Fruit fly (Drosophila melanogaster): Measurements from ENCODE around the gene CG17271.

Gene CG17271

DNA sequence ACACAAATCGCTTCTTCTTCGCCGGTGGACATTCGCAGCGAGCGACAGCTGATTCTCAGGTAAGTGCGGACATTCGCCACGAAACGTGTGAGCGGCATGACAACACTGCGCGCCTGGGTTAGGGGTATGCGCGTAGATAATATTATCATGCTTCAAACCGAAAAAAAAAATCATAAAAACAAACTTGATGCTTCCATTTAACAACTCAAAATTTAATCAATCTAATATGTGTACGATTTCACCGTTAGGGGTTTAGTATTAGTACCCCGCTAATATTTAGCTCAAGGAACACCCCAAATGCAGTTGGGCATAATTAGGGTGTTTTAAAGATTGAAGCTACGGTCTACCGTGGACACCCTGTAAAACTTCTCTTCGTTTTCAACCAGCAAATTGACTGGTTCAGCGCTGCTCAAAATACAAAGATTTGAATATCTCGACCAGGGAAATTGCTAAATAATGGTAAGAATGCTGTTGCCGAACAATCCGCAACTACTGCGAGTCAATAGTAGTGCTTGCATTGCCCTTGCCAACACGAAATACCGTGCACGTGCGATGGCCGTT, at the start of gene CG17271, which contains the start of gene RpS20 (continued):
- TF ChIP-seq CG9609 (GFP tag; optimal IDR thresholded peaks at IDR 0.05): peak; percentile 94
- TF ChIP-seq pnt (GFP tag; optimal IDR thresholded peaks at IDR 0.05): peak; percentile 94
- peak; percentile 86 for TF ChIP-seq CG3163 (GFP tag; optimal IDR thresholded peaks at IDR 0.05)
- TF ChIP-seq gro (GFP tag; optimal IDR thresholded peaks at IDR 0.05): peak; percentile 93
- peak; percentile 94 for TF ChIP-seq CG13775 (GFP tag; optimal IDR thresholded peaks at IDR 0.05)
- TF ChIP-seq CG6683 (GFP tag; optimal IDR thresholded peaks at IDR 0.05): peak; percentile 76
- TF ChIP-seq Blimp-1 (GFP tag; optimal IDR thresholded peaks at IDR 0.05): peak; percentile 83
- peak; percentile 88 for TF ChIP-seq gcm2 (GFP tag; optimal IDR thresholded peaks at IDR 0.05)
- peak; percentile 78; the same call in 1 of the 2 replicates for TF ChIP-seq toy (GFP tag; IDR thresholded peaks at IDR 0.05)
- TF ChIP-seq ro (GFP tag; IDR thresholded peaks at IDR 0.05): peak; percentile 72
- peak; percentile 83 for TF ChIP-seq nerfin-1 (tag; optimal IDR thresholded peaks at IDR 0.05)
- TF ChIP-seq danr (GFP tag; IDR thresholded peaks at IDR 0.05): peak; percentile 61
- no peak for TF ChIP-seq Hr78 (GFP tag; optimal IDR thresholded peaks at IDR 0.05)
- TF ChIP-seq vvl (GFP tag; IDR thresholded peaks at IDR 0.05): peak; percentile 95
- peak; percentile 87 for TF ChIP-seq CG32772 (GFP tag; IDR thresholded peaks at IDR 0.05)
- TF ChIP-seq HLH3B (GFP tag; IDR thresholded peaks at IDR 0.05): peak; percentile 83
- TF ChIP-seq Dbx (GFP tag; IDR thresholded peaks at IDR 0.05): peak; percentile 91
- TF ChIP-seq CG10462 (GFP tag; optimal IDR thresholded peaks at IDR 0.05): peak; percentile 86
- TF ChIP-seq ems (GFP tag; optimal IDR thresholded peaks at IDR 0.05): peak; percentile 94
- TF ChIP-seq wek (GFP tag; optimal IDR thresholded peaks at IDR 0.05): peak; percentile 100
- TF ChIP-seq CG12219 (GFP tag; optimal IDR thresholded peaks at IDR 0.05): peak; percentile 69
- peak in 1 of 3 experiments; percentile 56 for TF ChIP-seq Stat92E (GFP tag; optimal IDR thresholded peaks at IDR 0.05)
- TF ChIP-seq oc (tag; optimal IDR thresholded peaks at IDR 0.05): peak; percentile 75
- peak; percentile 52 for TF ChIP-seq CG31365 (tag; optimal IDR thresholded peaks at IDR 0.05)
- peak; percentile 95 for TF ChIP-seq Dad (GFP tag; optimal IDR thresholded peaks at IDR 0.05)
- TF ChIP-seq CG34376 (GFP tag; optimal IDR thresholded peaks at IDR 0.05): peak; percentile 90
- TF ChIP-seq Dek (tag; optimal IDR thresholded peaks at IDR 0.05): peak; percentile 84
- peak; percentile 80 for TF ChIP-seq wdn (GFP tag; IDR thresholded peaks at IDR 0.05)
- peak; percentile 87 for TF ChIP-seq CG8388 (GFP tag; optimal IDR thresholded peaks at IDR 0.05)
- peak; percentile 81 for TF ChIP-seq CG18011 (GFP tag; optimal IDR thresholded peaks at IDR 0.05)
- TF ChIP-seq nom (GFP tag; optimal IDR thresholded peaks at IDR 0.05): peak; percentile 75
- TF ChIP-seq eve (GFP tag; optimal IDR thresholded peaks at IDR 0.05): peak in 1 of 2 experiments; percentile 57
- TF ChIP-seq CG13624 (GFP tag; optimal IDR thresholded peaks at IDR 0.05): peak; percentile 97
- peak; percentile 43 for TF ChIP-seq schlank (tag; optimal IDR thresholded peaks at IDR 0.05)
- peak; percentile 82; the same call in 2 of the 3 replicates for TF ChIP-seq gce (GFP tag; IDR thresholded peaks at IDR 0.05)
- peak; percentile 76 for TF ChIP-seq BtbVII (GFP tag; optimal IDR thresholded peaks at IDR 0.05)
- peak; percentile 91 for TF ChIP-seq CG9817 (tag; optimal IDR thresholded peaks at IDR 0.05)
- TF ChIP-seq CG17361 (GFP tag; IDR thresholded peaks at IDR 0.05): peak; percentile 90
- TF ChIP-seq NC2β (GFP tag; optimal IDR thresholded peaks at IDR 0.05): peak; percentile 96
- TF ChIP-seq CG17568 (GFP tag; optimal IDR thresholded peaks at IDR 0.05): peak; percentile 85
- peak; percentile 96 for TF ChIP-seq CG33213 (GFP tag; optimal IDR thresholded peaks at IDR 0.05)
- peak; percentile 65 for TF ChIP-seq run (tag; optimal IDR thresholded peaks at IDR 0.05)
- peak; percentile 27 for TF ChIP-seq fd64A (GFP tag; optimal IDR thresholded peaks at IDR 0.05)
- no peak for TF ChIP-seq nerfin-2 (GFP tag; IDR thresholded peaks at IDR 0.05; ENCODE audit: partially characterized antibody)
- peak; percentile 96 for TF ChIP-seq row (GFP tag; IDR thresholded peaks at IDR 0.05)
- TF ChIP-seq HLH54F (GFP tag; optimal IDR thresholded peaks at IDR 0.05): peak; percentile 95
- TF ChIP-seq trem (tag; optimal IDR thresholded peaks at IDR 0.05): peak; percentile 64
- TF ChIP-seq Neu2 (GFP tag; optimal IDR thresholded peaks at IDR 0.05; ENCODE audit: borderline replicate concordance): peak; percentile 77
- peak; percentile 72 for TF ChIP-seq grn (GFP tag; optimal IDR thresholded peaks at IDR 0.05)
- peak; percentile 38 for TF ChIP-seq CTCF (GFP tag; optimal IDR thresholded peaks at IDR 0.05)
